Fruit fly (Drosophila melanogaster) whole organism, prepupa: ENCODE results near the gene CG31626.

Experiments
- CG15336 ChIP-seq: fragments of 200-800 bp; sonication (Bioruptor generic); IDR thresholded peaks from 2 replicates; pipeline ENCODE4 v1.3.6; 2022; ENCODE audit warnings: missing biosample characterization, missing genetic modification characterization
- CG6854 ChIP-seq: fragments of 200-800 bp; sonication (Bioruptor generic); optimal IDR thresholded peaks from 2 replicates; lab custom pipeline; 2017; ENCODE audit warnings: missing biosample characterization, mild to moderate bottlenecking, missing genetic modification characterization

- TF ChIP-seq CG6854 (GFP tag; lab: Kevin White, UChicago) (no peak), CG15336 (GFP tag; lab: Robert Waterston, UW) (0 out of 2 replicates have a peak, but pooled peaks have one; percentile 15)
Measured at dm6 chr2L:21262832-21263231, 26.3 kb upstream of the CG31626 start, which contains the start of gene CG8671.
